Worm (Caenorhabditis elegans) whole organism, young adult: ENCODE results near the gene rpl-16.

ENCODE experiments used
- F39B2.1 ChIP-seq: fragments of 200-800 bp; sonication (Bioruptor generic); IDR thresholded peaks from 2 replicates; pipeline ENCODE4 v1.3.6; 2022; ENCODE audit warnings: missing genetic modification reagents, missing genetic modification characterization, missing compliant biosample characterization
- T07F8.4 ChIP-seq: sonication (generic microtip); optimal IDR thresholded peaks from 2 replicates; lab custom pipeline; 2016; ENCODE audit warnings: mild to moderate bottlenecking, missing genetic modification characterization, moderate library complexity, missing compliant biosample characterization
- Y79H2A.3 ChIP-seq: fragments of 200-800 bp; sonication (Bioruptor generic); conservative IDR thresholded peaks from 2 replicates; pipeline ENCODE4 v1.3.6; 2022; ENCODE audit warnings: missing genetic modification reagents, missing genetic modification characterization, missing compliant biosample characterization
- ZK185.1 ChIP-seq: sonication (generic microtip); optimal IDR thresholded peaks from 2 replicates; lab custom pipeline; 2016; ENCODE audit warnings: mild to moderate bottlenecking, missing genetic modification characterization, missing compliant biosample characterization; ENCODE audit not compliant: poor library complexity, severe bottlenecking
- cebp-1 ChIP-seq, 2 experiments: fragments of 200-800 bp in 1 of 2; sonication (Bioruptor generic) in 1 of 2; sonication (generic microtip) in 1 of 2; IDR thresholded peaks in 1 of 2; optimal IDR thresholded peaks in 1 of 2; 2 replicates each; pipeline versions ENCODE4 v1.3.6 to Lab custom; 2017 to 2022; ENCODE audit warnings: missing compliant biosample characterization in 2 of 2, missing genetic modification characterization in 2 of 2, mild to moderate bottlenecking in 1 of 2, missing genetic modification reagents in 1 of 2, moderate library complexity in 1 of 2
- zim-3 ChIP-seq: sonication (generic microtip); optimal IDR thresholded peaks from 2 replicates; lab custom pipeline; 2017; ENCODE audit warnings: mild to moderate bottlenecking, missing genetic modification characterization, moderate library complexity, missing compliant biosample characterization

DNA sequence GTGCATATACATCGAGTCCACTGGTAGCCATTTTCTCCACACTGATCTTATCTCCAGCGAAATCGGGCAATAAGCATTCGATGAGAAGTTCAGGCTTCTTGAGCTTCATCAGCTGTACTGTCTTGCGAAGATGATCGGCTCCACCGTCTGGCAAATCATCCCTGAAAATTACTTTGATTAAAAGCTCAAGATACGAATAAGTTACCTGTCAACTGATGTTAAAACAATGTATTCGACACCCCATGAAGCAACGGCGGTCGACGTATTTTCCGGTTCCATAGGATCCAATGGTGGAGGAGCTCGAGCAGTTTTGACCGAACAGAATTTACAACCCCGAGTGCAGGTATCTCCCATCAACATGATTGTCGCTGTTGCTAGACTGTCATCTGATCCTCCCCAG lies 835 bp upstream of the rpl-16 start:
- TF ChIP-seq T07F8.4 (tag; lab: Kevin White, UChicago), result no peak
- no peak for TF ChIP-seq F39B2.1 (GFP tag; lab: Robert Waterston, UW)
- no peak for TF ChIP-seq cebp-1 (GFP tag; IDR thresholded peaks at IDR 0.05; lab: Robert Waterston, UW)
- no peak for TF ChIP-seq cebp-1 (tag; optimal IDR thresholded peaks at IDR 0.05; lab: Kevin White, UChicago)
- TF ChIP-seq ZK185.1, result no peak
- TF ChIP-seq zim-3 (tag; lab: Kevin White, UChicago), result no peak
- no peak for TF ChIP-seq Y79H2A.3
